Worm (Caenorhabditis elegans) whole organism, L2 larva: Measurements from ENCODE around the gene enu-3.6.

Source experiments
- C34F6.9 ChIP-seq: fragments of 150-350 bp; optimal IDR thresholded peaks from 2 replicates; lab custom pipeline; 2014; ENCODE audit warnings: missing biosample characterization, missing genetic modification characterization
- F13H6.1 ChIP-seq: sonication (generic microtip); optimal IDR thresholded peaks from 2 replicates; lab custom pipeline; 2016; ENCODE audit warnings: missing genetic modification characterization, missing compliant biosample characterization
- R02D3.7 ChIP-seq: fragments of 150-350 bp; optimal IDR thresholded peaks from 2 replicates; lab custom pipeline; 2014; ENCODE audit warnings: missing biosample characterization, missing genetic modification characterization
- Y55F3AM.14 ChIP-seq: fragments of 200-800 bp; sonication (Bioruptor generic); optimal IDR thresholded peaks from 2 replicates; lab custom pipeline; 2018; ENCODE audit warnings: mild to moderate bottlenecking, missing genetic modification characterization, missing compliant biosample characterization
- ZK546.5 ChIP-seq: sonication (generic microtip); optimal IDR thresholded peaks from 2 replicates; lab custom pipeline; 2017; ENCODE audit warnings: missing biosample characterization, missing genetic modification characterization
- alr-1 ChIP-seq: fragments of 150-350 bp; optimal IDR thresholded peaks from 2 replicates; lab custom pipeline; 2014; ENCODE audit warnings: missing biosample characterization, missing genetic modification characterization
- aly-2 ChIP-seq: fragments of 150-350 bp; optimal IDR thresholded peaks from 2 replicates; lab custom pipeline; 2014; ENCODE audit warnings: missing biosample characterization, missing genetic modification characterization
- ama-1 ChIP-seq: fragments of 150-350 bp; optimal IDR thresholded peaks from 2 replicates; lab custom pipeline; 2018; ENCODE audit warnings: inconsistent platforms
- blmp-1 ChIP-seq: sonication (generic microtip); optimal IDR thresholded peaks from 2 replicates; lab custom pipeline; 2017; ENCODE audit warnings: missing genetic modification characterization, mild to moderate bottlenecking, missing compliant biosample characterization, antibody characterized with exemption, moderate library complexity; ENCODE audit not compliant: insufficient read depth
- ceh-16 ChIP-seq: fragments of 150-350 bp; optimal IDR thresholded peaks from 2 replicates; lab custom pipeline; 2014; ENCODE audit warnings: missing biosample characterization, missing genetic modification characterization
- ceh-82 ChIP-seq: fragments of 150-350 bp; optimal IDR thresholded peaks from 2 replicates; lab custom pipeline; 2014; ENCODE audit warnings: missing biosample characterization, missing genetic modification characterization
- crh-2 ChIP-seq: sonication (generic microtip); optimal IDR thresholded peaks from 2 replicates; lab custom pipeline; 2017; ENCODE audit warnings: missing biosample characterization, missing genetic modification characterization
- dmd-4 ChIP-seq: sonication (generic microtip); optimal IDR thresholded peaks from 2 replicates; lab custom pipeline; 2017; ENCODE audit warnings: missing biosample characterization, missing genetic modification characterization
- egl-27 ChIP-seq: sonication (generic microtip); optimal IDR thresholded peaks from 3 replicates; lab custom pipeline; 2017; ENCODE audit warnings: missing biosample characterization, missing genetic modification reagents, missing genetic modification characterization
- elt-1 ChIP-seq: fragments of 150-350 bp; optimal IDR thresholded peaks from 2 replicates; lab custom pipeline; 2014; ENCODE audit warnings: missing biosample characterization, missing genetic modification characterization
- elt-3 ChIP-seq: sonication (generic microtip); optimal IDR thresholded peaks from 2 replicates; lab custom pipeline; 2017; ENCODE audit warnings: missing biosample characterization, missing genetic modification characterization
- fos-1 ChIP-seq: fragments of 150-350 bp; optimal IDR thresholded peaks from 2 replicates; lab custom pipeline; 2014; ENCODE audit warnings: missing biosample characterization, missing genetic modification characterization
- gmeb-1 ChIP-seq: fragments of 150-350 bp; optimal IDR thresholded peaks from 2 replicates; lab custom pipeline; 2014; ENCODE audit warnings: missing biosample characterization, missing genetic modification characterization
- lin-11 ChIP-seq: fragments of 150-350 bp; sonication (generic microtip); optimal IDR thresholded peaks from 2 replicates; lab custom pipeline; 2014; ENCODE audit warnings: missing biosample characterization, missing genetic modification characterization, inconsistent platforms, mixed read lengths
- lin-13 ChIP-seq: fragments of 150-350 bp; optimal IDR thresholded peaks from 2 replicates; lab custom pipeline; 2014; ENCODE audit warnings: missing biosample characterization, missing genetic modification reagents, missing genetic modification characterization
- lin-39 ChIP-seq: fragments of 150-350 bp; optimal IDR thresholded peaks from 2 replicates; lab custom pipeline; 2014; ENCODE audit warnings: missing biosample characterization, missing genetic modification reagents, missing genetic modification characterization
- lsy-2 ChIP-seq, 2 experiments: fragments of 150-350 bp in 1 of 2; sonication (generic microtip) in 1 of 2; optimal IDR thresholded peaks; 2 replicates each; lab custom pipeline; 2014 to 2017; ENCODE audit warnings: missing biosample characterization in 2 of 2, missing genetic modification characterization in 2 of 2
- mab-5 ChIP-seq: fragments of 150-350 bp; optimal IDR thresholded peaks from 2 replicates; lab custom pipeline; 2014; ENCODE audit warnings: missing biosample characterization, missing genetic modification characterization
- mbf-1 ChIP-seq: sonication (generic microtip); optimal IDR thresholded peaks from 2 replicates; lab custom pipeline; 2017; ENCODE audit warnings: missing biosample characterization, missing genetic modification characterization
- mdl-1 ChIP-seq, 2 experiments: fragments of 150-350 bp in 1 of 2; sonication (generic microtip) in 1 of 2; optimal IDR thresholded peaks; 2 replicates each; lab custom pipeline; 2017; ENCODE audit warnings: missing biosample characterization in 2 of 2, missing genetic modification characterization in 2 of 2
- nhr-10 ChIP-seq: sonication (generic microtip); optimal IDR thresholded peaks from 2 replicates; lab custom pipeline; 2017; ENCODE audit warnings: missing biosample characterization, missing genetic modification characterization
- nhr-11 ChIP-seq: fragments of 150-350 bp; optimal IDR thresholded peaks from 2 replicates; lab custom pipeline; 2014; ENCODE audit warnings: missing biosample characterization, missing genetic modification characterization
- nhr-12 ChIP-seq: fragments of 150-350 bp; optimal IDR thresholded peaks from 2 replicates; lab custom pipeline; 2014; ENCODE audit warnings: missing biosample characterization, missing genetic modification characterization
- nhr-129 ChIP-seq: fragments of 150-350 bp; optimal IDR thresholded peaks from 2 replicates; lab custom pipeline; 2014; ENCODE audit warnings: missing biosample characterization, missing genetic modification characterization
- nhr-21 ChIP-seq: fragments of 150-350 bp; optimal IDR thresholded peaks from 2 replicates; lab custom pipeline; 2014; ENCODE audit warnings: missing biosample characterization, missing genetic modification characterization
- nhr-23 ChIP-seq: fragments of 150-350 bp; optimal IDR thresholded peaks from 2 replicates; lab custom pipeline; 2014; ENCODE audit warnings: missing biosample characterization, missing genetic modification reagents, missing genetic modification characterization
- nhr-237 ChIP-seq: fragments of 150-350 bp; optimal IDR thresholded peaks from 2 replicates; lab custom pipeline; 2014; ENCODE audit warnings: missing biosample characterization, missing genetic modification characterization
- nhr-25 ChIP-seq: fragments of 150-350 bp; sonication (generic microtip); optimal IDR thresholded peaks from 3 replicates; lab custom pipeline; 2014; ENCODE audit warnings: missing biosample characterization, missing genetic modification characterization
- nhr-6 ChIP-seq: fragments of 150-350 bp; optimal IDR thresholded peaks from 2 replicates; lab custom pipeline; 2014; ENCODE audit warnings: missing biosample characterization, missing genetic modification characterization
- nhr-77 ChIP-seq: fragments of 150-350 bp; optimal IDR thresholded peaks from 2 replicates; lab custom pipeline; 2014; ENCODE audit warnings: missing biosample characterization, missing genetic modification characterization
- peb-1 ChIP-seq: fragments of 150-350 bp; optimal IDR thresholded peaks from 2 replicates; lab custom pipeline; 2014; ENCODE audit warnings: missing biosample characterization, missing genetic modification characterization
- sem-4 ChIP-seq: fragments of 150-350 bp; optimal IDR thresholded peaks from 2 replicates; lab custom pipeline; 2014; ENCODE audit warnings: missing biosample characterization, missing genetic modification reagents, missing genetic modification characterization
- skn-1 ChIP-seq: sonication (generic microtip); optimal IDR thresholded peaks from 2 replicates; lab custom pipeline; 2017; ENCODE audit warnings: missing biosample characterization, missing genetic modification characterization
- sma-3 ChIP-seq: sonication (generic microtip); optimal IDR thresholded peaks from 2 replicates; lab custom pipeline; 2016; ENCODE audit warnings: missing genetic modification reagents, missing genetic modification characterization, missing compliant biosample characterization
- sma-9 ChIP-seq, 2 experiments: fragments of 150-350 bp in 1 of 2; sonication (generic microtip) in 1 of 2; optimal IDR thresholded peaks; 2 replicates each; lab custom pipeline; 2014 to 2016; ENCODE audit warnings: missing genetic modification characterization in 2 of 2, mild to moderate bottlenecking in 1 of 2, missing biosample characterization in 1 of 2, missing compliant biosample characterization in 1 of 2, missing genetic modification reagents in 1 of 2, moderate library complexity in 1 of 2
- snpc-4 ChIP-seq: fragments of 150-350 bp; optimal IDR thresholded peaks from 2 replicates; lab custom pipeline; 2014; ENCODE audit warnings: missing biosample characterization, missing genetic modification characterization
- unc-39 ChIP-seq: fragments of 150-350 bp; optimal IDR thresholded peaks from 2 replicates; lab custom pipeline; 2014; ENCODE audit warnings: missing biosample characterization, missing genetic modification characterization
- unc-55 ChIP-seq: fragments of 150-350 bp; sonication (generic microtip); optimal IDR thresholded peaks from 3 replicates; lab custom pipeline; 2014; ENCODE audit warnings: missing biosample characterization, missing genetic modification reagents, missing genetic modification characterization
- unc-62 ChIP-seq: fragments of 150-350 bp; optimal IDR thresholded peaks from 2 replicates; lab custom pipeline; 2014; ENCODE audit warnings: missing biosample characterization, missing genetic modification reagents, missing genetic modification characterization
- zag-1 ChIP-seq: fragments of 150-350 bp; optimal IDR thresholded peaks from 2 replicates; lab custom pipeline; 2014; ENCODE audit warnings: missing biosample characterization, missing genetic modification characterization
- ztf-1 ChIP-seq: fragments of 200-800 bp; sonication (Bioruptor generic); conservative IDR thresholded peaks from 2 replicates; pipeline ENCODE4 v1.3.6; 2022; ENCODE audit warnings: missing genetic modification characterization, missing compliant biosample characterization
- ztf-11 ChIP-seq: sonication (generic microtip); optimal IDR thresholded peaks from 2 replicates; lab custom pipeline; 2017; ENCODE audit warnings: missing biosample characterization, missing genetic modification characterization
- ztf-4 ChIP-seq: fragments of 150-350 bp; optimal IDR thresholded peaks from 2 replicates; lab custom pipeline; 2014; ENCODE audit warnings: missing biosample characterization, missing genetic modification characterization

Gene enu-3.6

ce11 chrIII:10706972-10707438 lies 43.2 kb upstream of the enu-3.6 start, which contains the start of the genes Y39A1A.21 and Y39A1A.22:
TSS of gene Y39A1A.21 (minus strand) at chrIII:10707022.
TSS of gene Y39A1A.22 (minus strand) at chrIII:10707028.
- TF ChIP-seq nhr-12 (tag; lab: Kevin White, UChicago) (no peak), nhr-77 (tag; lab: Kevin White, UChicago) (no peak), unc-55 (peak; percentile 88), ztf-11 (tag; lab: Kevin White, UChicago) (no peak), unc-62 (GFP tag; lab: Kevin White, UChicago) (no peak), gmeb-1 (tag; lab: Kevin White, UChicago) (peak; percentile 85), mab-5 (tag; lab: Kevin White, UChicago) (peak; percentile 59), ama-1 (no peak), Y55F3AM.14 (no peak), nhr-23 (no peak), ceh-16 (tag; lab: Kevin White, UChicago) (no peak), sma-3 (GFP tag; lab: Kevin White, UChicago) (peak; percentile 71), crh-2 (peak; percentile 80), ZK546.5 (tag; lab: Kevin White, UChicago) (no peak), elt-1 (tag; lab: Kevin White, UChicago) (no peak), R02D3.7 (tag; lab: Kevin White, UChicago) (peak; percentile 46), blmp-1 (no peak), dmd-4 (tag; lab: Kevin White, UChicago) (peak; percentile 10), zag-1 (tag; lab: Kevin White, UChicago) (peak; percentile 34), alr-1 (no peak), fos-1 (tag; lab: Kevin White, UChicago) (peak; percentile 74), lin-13 (peak; percentile 78), lin-11 (tag; lab: Kevin White, UChicago) (peak; percentile 41), skn-1 (tag; lab: Kevin White, UChicago) (no peak), aly-2 (tag; lab: Kevin White, UChicago) (no peak), nhr-10 (tag; lab: Kevin White, UChicago) (no peak), nhr-21 (tag; lab: Kevin White, UChicago) (peak; percentile 62), egl-27 (peak; percentile 29), peb-1 (tag; lab: Kevin White, UChicago) (no peak), lin-39 (no peak), nhr-11 (tag; lab: Kevin White, UChicago) (no peak), snpc-4 (tag; lab: Kevin White, UChicago) (no peak), ceh-82 (tag; lab: Kevin White, UChicago) (peak; percentile 41), ztf-4 (no peak), mbf-1 (no peak), sem-4 (tag; lab: Kevin White, UChicago) (no peak), F13H6.1 (tag; lab: Kevin White, UChicago) (peak; percentile 78), sma-9 (GFP tag; optimal IDR thresholded peaks at IDR 0.05; lab: Kevin White, UChicago) (no peak), sma-9 (tag; optimal IDR thresholded peaks at IDR 0.05; lab: Kevin White, UChicago) (no peak), nhr-6 (tag; lab: Kevin White, UChicago) (peak; percentile 41), nhr-129 (tag; lab: Kevin White, UChicago) (peak; percentile 62), ztf-1 (GFP tag; lab: Robert Waterston, UW) (no peak), lsy-2 (tag; optimal IDR thresholded peaks at IDR 0.05; lab: Kevin White, UChicago) (peak; percentile 84 to 90), C34F6.9 (tag; lab: Kevin White, UChicago) (peak; percentile 95), elt-3 (no peak), nhr-237 (tag; lab: Kevin White, UChicago) (no peak), nhr-25 (tag; lab: Kevin White, UChicago) (peak; percentile 67), unc-39 (tag; lab: Kevin White, UChicago) (no peak), mdl-1 (tag; optimal IDR thresholded peaks at IDR 0.05; lab: Kevin White, UChicago) (peak in 1 of 2 experiments; percentile 12)
